Fruit fly (Drosophila melanogaster) whole organism, embryonic: ENCODE measurements around the gene CG5921.

Source experiments
- Bgb ChIP-seq: fragments of 200-800 bp; sonication (Bioruptor generic); IDR thresholded peaks from 2 replicates; pipeline ENCODE4 v1.3.6; 2022; ENCODE audit warnings: missing biosample characterization, missing genetic modification characterization; ENCODE audit not compliant: partially characterized antibody
- BtbVII ChIP-seq: fragments of 200-800 bp; sonication (Bioruptor generic); optimal IDR thresholded peaks from 3 replicates; lab custom pipeline; 2017; ENCODE audit warnings: missing biosample characterization, mild to moderate bottlenecking, missing genetic modification characterization
- CG10209 ChIP-seq: fragments of 200-800 bp; sonication (Bioruptor generic); optimal IDR thresholded peaks from 3 replicates; lab custom pipeline; 2017; ENCODE audit warnings: missing biosample characterization, mild to moderate bottlenecking, missing genetic modification characterization, missing genetic modification reagents
- CG11398 ChIP-seq: fragments of 200-800 bp; sonication (Bioruptor generic); optimal IDR thresholded peaks from 2 replicates; lab custom pipeline; 2016; ENCODE audit warnings: missing biosample characterization, missing genetic modification characterization
- CG11696 ChIP-seq: fragments of 200-800 bp; sonication (Bioruptor generic); IDR thresholded peaks from 2 replicates; pipeline ENCODE4 v1.3.6; 2022; ENCODE audit warnings: missing biosample characterization, missing genetic modification characterization
- CG12769 ChIP-seq: fragments of 200-800 bp; sonication (Bioruptor generic); optimal IDR thresholded peaks from 2 replicates; lab custom pipeline; 2019; ENCODE audit warnings: missing biosample characterization, mild to moderate bottlenecking, missing genetic modification characterization, moderate library complexity
- CG12942 ChIP-seq: fragments of 200-800 bp; sonication (Bioruptor generic); optimal IDR thresholded peaks from 3 replicates; lab custom pipeline; 2016; ENCODE audit warnings: missing biosample characterization, missing genetic modification characterization
- CG14667 ChIP-seq: fragments of 200-800 bp; sonication (Bioruptor generic); IDR thresholded peaks from 2 replicates; pipeline ENCODE4 v1.3.6; 2022; ENCODE audit warnings: missing biosample characterization, missing genetic modification characterization
- CG15269 ChIP-seq: fragments of 200-800 bp; sonication (Bioruptor generic); optimal IDR thresholded peaks from 2 replicates; lab custom pipeline; 2018; ENCODE audit warnings: missing biosample characterization, mild to moderate bottlenecking, missing genetic modification characterization, moderate library complexity
- CG15601 ChIP-seq: fragments of 200-800 bp; sonication (Bioruptor generic); optimal IDR thresholded peaks from 3 replicates; lab custom pipeline; 2019; ENCODE audit warnings: missing biosample characterization, mild to moderate bottlenecking, missing genetic modification characterization, moderate library complexity
- CG1602 ChIP-seq: fragments of 200-800 bp; sonication (Bioruptor generic); optimal IDR thresholded peaks from 3 replicates; lab custom pipeline; 2016; ENCODE audit warnings: missing biosample characterization, missing genetic modification characterization
- CG17912 ChIP-seq: fragments of 200-800 bp; sonication (Bioruptor generic); optimal IDR thresholded peaks from 2 replicates; lab custom pipeline; 2018; ENCODE audit warnings: missing biosample characterization, mild to moderate bottlenecking, missing genetic modification characterization
- CG2120 ChIP-seq: fragments of 200-800 bp; sonication (Bioruptor generic); optimal IDR thresholded peaks from 3 replicates; lab custom pipeline; 2016; ENCODE audit warnings: missing biosample characterization, missing genetic modification characterization
- CG30020 ChIP-seq: fragments of 200-800 bp; optimal IDR thresholded peaks from 2 replicates; lab custom pipeline; 2019; ENCODE audit warnings: missing biosample characterization, mild to moderate bottlenecking, missing genetic modification characterization, moderate library complexity
- CG3163 ChIP-seq: fragments of 200-800 bp; sonication (Bioruptor generic); optimal IDR thresholded peaks from 3 replicates; lab custom pipeline; 2016; ENCODE audit warnings: missing biosample characterization, missing genetic modification characterization
- CG3281 ChIP-seq: fragments of 200-800 bp; sonication (Bioruptor generic); optimal IDR thresholded peaks from 3 replicates; lab custom pipeline; 2017; ENCODE audit warnings: missing biosample characterization, mild to moderate bottlenecking, missing genetic modification characterization
- CG3995 ChIP-seq: fragments of 200-800 bp; sonication (Bioruptor generic); optimal IDR thresholded peaks from 3 replicates; lab custom pipeline; 2016; ENCODE audit warnings: missing biosample characterization, missing genetic modification characterization
- CG43689 ChIP-seq: fragments of 200-800 bp; sonication (Bioruptor generic); IDR thresholded peaks from 2 replicates; pipeline ENCODE4 v1.3.6; 2022; ENCODE audit warnings: missing biosample characterization, missing genetic modification characterization
- CG5245 ChIP-seq: fragments of 200-800 bp; sonication (Bioruptor generic); optimal IDR thresholded peaks from 3 replicates; lab custom pipeline; 2016; ENCODE audit warnings: missing biosample characterization, missing genetic modification characterization
- CG6689 ChIP-seq: fragments of 200-800 bp; sonication (Bioruptor generic); IDR thresholded peaks from 2 replicates; pipeline ENCODE4 v1.3.6; 2022; ENCODE audit warnings: missing biosample characterization, missing genetic modification characterization
- CG8281 ChIP-seq: fragments of 200-800 bp; sonication (Bioruptor generic); optimal IDR thresholded peaks from 2 replicates; lab custom pipeline; 2018; ENCODE audit warnings: missing biosample characterization, mild to moderate bottlenecking, missing genetic modification characterization, moderate library complexity
- Chrac-16 ChIP-seq: fragments of 200-800 bp; sonication (Bioruptor generic); optimal IDR thresholded peaks from 3 replicates; lab custom pipeline; 2016; ENCODE audit warnings: missing biosample characterization, missing genetic modification characterization
- Dad ChIP-seq: fragments of 200-800 bp; sonication (Bioruptor generic); optimal IDR thresholded peaks from 3 replicates; lab custom pipeline; 2016; ENCODE audit warnings: missing biosample characterization, missing genetic modification characterization
- Doc3 ChIP-seq: fragments of 200-800 bp; sonication (Bioruptor generic); IDR thresholded peaks from 3 replicates; pipeline ENCODE4 v1.3.6; 2022; ENCODE audit warnings: missing biosample characterization, missing genetic modification characterization; ENCODE audit not compliant: partially characterized antibody
- Eip74EF ChIP-seq, 2 experiments: fragments of 200-800 bp in 1 of 2; fragments of >200 bp in 1 of 2; sonication (Bioruptor generic) in 1 of 2; optimal IDR thresholded peaks; 2 replicates each; lab custom pipeline; 2017 to 2019; ENCODE audit warnings: missing biosample characterization in 2 of 2, missing genetic modification characterization in 2 of 2, mild to moderate bottlenecking in 1 of 2, moderate library complexity in 1 of 2
- HLH4C ChIP-seq: fragments of 200-800 bp; sonication (Bioruptor generic); IDR thresholded peaks from 3 replicates; pipeline ENCODE4 v1.3.6; 2022; ENCODE audit warnings: missing biosample characterization, missing genetic modification characterization; ENCODE audit not compliant: partially characterized antibody
- Hr3 ChIP-seq: fragments of 200-800 bp; sonication (Bioruptor generic); optimal IDR thresholded peaks from 3 replicates; lab custom pipeline; 2016; ENCODE audit warnings: missing biosample characterization, missing genetic modification characterization
- Lpt ChIP-seq: fragments of >200 bp; optimal IDR thresholded peaks from 2 replicates; lab custom pipeline; 2018; ENCODE audit warnings: missing biosample characterization, missing genetic modification characterization
- MESR4 ChIP-seq: fragments of 200-800 bp; sonication (Bioruptor generic); optimal IDR thresholded peaks from 2 replicates; lab custom pipeline; 2018; ENCODE audit warnings: missing biosample characterization, mild to moderate bottlenecking, missing genetic modification characterization, moderate library complexity
- Oli ChIP-seq: fragments of 200-800 bp; sonication (Bioruptor generic); optimal IDR thresholded peaks from 2 replicates; lab custom pipeline; 2018; ENCODE audit warnings: missing biosample characterization, mild to moderate bottlenecking, missing genetic modification characterization, moderate library complexity
- Ptx1 ChIP-seq: fragments of 200-800 bp; sonication (Bioruptor generic); IDR thresholded peaks from 2 replicates; pipeline ENCODE4 v1.3.6; 2022; ENCODE audit warnings: missing biosample characterization, missing genetic modification characterization
- Rfx ChIP-seq: fragments of 200-800 bp; sonication (Bioruptor generic); IDR thresholded peaks from 2 replicates; pipeline ENCODE4 v1.3.6; 2022; ENCODE audit warnings: missing biosample characterization, missing genetic modification characterization
- Rx ChIP-seq: fragments of 200-800 bp; sonication (Bioruptor generic); IDR thresholded peaks from 2 replicates; pipeline ENCODE4 v1.3.6; 2022; ENCODE audit warnings: missing biosample characterization, missing genetic modification characterization
- Sox100B ChIP-seq: fragments of 200-800 bp; sonication (Bioruptor generic); optimal IDR thresholded peaks from 3 replicates; lab custom pipeline; 2018; ENCODE audit warnings: missing biosample characterization, mild to moderate bottlenecking, missing genetic modification characterization
- Ssrp ChIP-seq: fragments of 200-800 bp; sonication (Bioruptor generic); optimal IDR thresholded peaks from 2 replicates; lab custom pipeline; 2018; ENCODE audit warnings: missing biosample characterization, mild to moderate bottlenecking, missing genetic modification characterization, moderate library complexity
- ato ChIP-seq: fragments of 200-800 bp; sonication (Bioruptor generic); IDR thresholded peaks from 2 replicates; pipeline ENCODE4 v1.3.6; 2022; ENCODE audit warnings: missing biosample characterization, missing genetic modification characterization; ENCODE audit not compliant: partially characterized antibody
- bcd ChIP-seq: fragments of 200-800 bp; sonication (Bioruptor generic); optimal IDR thresholded peaks from 2 replicates; lab custom pipeline; 2017; ENCODE audit warnings: missing biosample characterization, mild to moderate bottlenecking, missing genetic modification characterization
- cad ChIP-seq: fragments of >200 bp; optimal IDR thresholded peaks from 2 replicates; lab custom pipeline; 2017; ENCODE audit warnings: missing biosample characterization, missing genetic modification characterization
- cas ChIP-seq: fragments of 200-800 bp; sonication (Bioruptor generic); IDR thresholded peaks from 2 replicates; pipeline ENCODE4 v1.3.6; 2022; ENCODE audit warnings: missing biosample characterization, missing genetic modification characterization
- chm ChIP-seq: fragments of 200-800 bp; sonication (Bioruptor generic); IDR thresholded peaks from 2 replicates; pipeline ENCODE4 v1.3.6; 2022; ENCODE audit warnings: missing biosample characterization, missing genetic modification characterization
- chn ChIP-seq: fragments of 200-800 bp; sonication (Bioruptor generic); optimal IDR thresholded peaks from 2 replicates; lab custom pipeline; 2016; ENCODE audit warnings: missing biosample characterization, missing genetic modification characterization
- dmrt11E ChIP-seq: fragments of 200-800 bp; sonication (Bioruptor generic); optimal IDR thresholded peaks from 3 replicates; lab custom pipeline; 2018; ENCODE audit warnings: missing biosample characterization, mild to moderate bottlenecking, missing genetic modification characterization, moderate library complexity
- eve ChIP-seq, 2 experiments: fragments of >200 bp; optimal IDR thresholded peaks; 2 replicates each; lab custom pipeline; 2017; ENCODE audit warnings: missing biosample characterization in 2 of 2, missing genetic modification characterization in 2 of 2
- ftz-f1 ChIP-seq: fragments of 200-800 bp; sonication (Bioruptor generic); optimal IDR thresholded peaks from 2 replicates; lab custom pipeline; 2016; ENCODE audit warnings: missing biosample characterization, missing genetic modification characterization
- h ChIP-seq: fragments of >200 bp; optimal IDR thresholded peaks from 2 replicates; lab custom pipeline; 2017
- org-1 ChIP-seq: fragments of 200-800 bp; sonication (Bioruptor generic); optimal IDR thresholded peaks from 2 replicates; lab custom pipeline; 2017; ENCODE audit warnings: missing biosample characterization, missing genetic modification characterization
- pros ChIP-seq: fragments of 200-800 bp; sonication (Bioruptor generic); optimal IDR thresholded peaks from 3 replicates; lab custom pipeline; 2019; ENCODE audit warnings: missing biosample characterization, mild to moderate bottlenecking, missing genetic modification characterization, moderate library complexity
- rib ChIP-seq: fragments of 200-800 bp; sonication (Bioruptor generic); IDR thresholded peaks from 2 replicates; pipeline ENCODE4 v1.3.6; 2022; ENCODE audit warnings: missing biosample characterization, missing genetic modification characterization
- salm ChIP-seq: fragments of 200-800 bp; sonication (Bioruptor generic); optimal IDR thresholded peaks from 2 replicates; lab custom pipeline; 2018; ENCODE audit warnings: missing biosample characterization, mild to moderate bottlenecking, missing genetic modification characterization
- tin ChIP-seq: fragments of 200-800 bp; sonication (Bioruptor generic); optimal IDR thresholded peaks from 3 replicates; lab custom pipeline; 2016; ENCODE audit warnings: missing biosample characterization, missing genetic modification characterization
- usp ChIP-seq: fragments of >200 bp; optimal IDR thresholded peaks from 2 replicates; lab custom pipeline; 2017; ENCODE audit warnings: missing biosample characterization, missing genetic modification characterization
- zfh1 ChIP-seq: fragments of 200-800 bp; sonication (Bioruptor generic); IDR thresholded peaks from 3 replicates; pipeline ENCODE4 v1.3.6; 2022; ENCODE audit warnings: missing biosample characterization, missing genetic modification characterization

The CG5921 gene

DNA sequence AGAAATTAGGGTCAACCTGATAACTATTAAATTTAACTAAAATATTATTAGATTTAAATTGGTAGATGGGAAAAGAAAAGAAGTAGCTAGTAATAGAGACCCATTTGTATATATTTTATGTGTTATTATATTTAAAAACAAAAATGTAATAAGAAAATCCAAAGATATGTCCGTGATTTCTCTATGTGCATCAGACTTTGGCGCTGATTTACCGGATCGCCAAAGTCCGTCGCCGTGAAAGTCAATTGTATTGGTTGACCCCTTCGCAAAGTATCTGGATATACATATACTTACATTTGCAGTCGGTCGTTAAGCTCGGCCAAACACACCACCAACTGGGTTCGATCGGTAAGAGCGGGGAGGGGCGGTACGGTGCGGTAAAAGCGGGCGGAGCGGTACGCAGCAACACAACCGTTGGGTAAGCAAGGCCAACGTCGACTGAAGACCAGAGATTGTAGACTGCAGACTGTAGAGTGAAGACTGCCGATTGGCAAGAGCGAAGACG lies 26.5 kb downstream of the CG5921 start (continued):
- no peak for TF ChIP-seq CG11696 (GFP tag; lab: Robert Waterston, UW)
- TF ChIP-seq usp (GFP tag; lab: Kevin White, UChicago), result no peak
- TF ChIP-seq HLH4C (GFP tag; lab: Robert Waterston, UW), result no peak
- no peak for TF ChIP-seq Dad (GFP tag; lab: Kevin White, UChicago)
- no peak for TF ChIP-seq tin
- no peak for TF ChIP-seq Bgb (GFP tag; lab: Robert Waterston, UW)
- peak; percentile 38 for TF ChIP-seq Sox100B (GFP tag; lab: Kevin White, UChicago)
- peak; percentile 52 for TF ChIP-seq Ptx1 (GFP tag; lab: Robert Waterston, UW)
- TF ChIP-seq cad (GFP tag; lab: Kevin White, UChicago), result no peak
- no peak for TF ChIP-seq rib (GFP tag; lab: Robert Waterston, UW)
- TF ChIP-seq h, result no peak
- TF ChIP-seq Ssrp, result peak; percentile 39
- TF ChIP-seq CG14667 (GFP tag; lab: Robert Waterston, UW), result no peak
- no peak for TF ChIP-seq zfh1 (GFP tag; lab: Robert Waterston, UW)
- TF ChIP-seq CG12942 (GFP tag; lab: Kevin White, UChicago), result no peak
- TF ChIP-seq Chrac-16, result no peak
- no peak for TF ChIP-seq CG8281
- no peak for TF ChIP-seq Lpt (GFP tag; lab: Kevin White, UChicago)
- TF ChIP-seq chm, result peak; percentile 6; the same call in 1 of the 2 replicates
- no peak for TF ChIP-seq CG43689
- 0 out of 2 replicates have a peak, but pooled peaks have one; percentile 11 for TF ChIP-seq CG6689 (GFP tag; lab: Robert Waterston, UW)
- peak; percentile 26 for TF ChIP-seq Oli (tag; lab: Kevin White, UChicago)
- no peak for TF ChIP-seq Rfx (GFP tag; lab: Robert Waterston, UW)
- no peak for TF ChIP-seq Doc3
- TF ChIP-seq cas, result no peak
- TF ChIP-seq CG17912 (GFP tag; lab: Kevin White, UChicago), result no peak
- TF ChIP-seq pros (GFP tag; lab: Kevin White, UChicago), result peak; percentile 16
- no peak for TF ChIP-seq MESR4 (GFP tag; lab: Kevin White, UChicago)
- TF ChIP-seq Hr3 (GFP tag; lab: Kevin White, UChicago), result no peak
- TF ChIP-seq CG12769 (tag; lab: Kevin White, UChicago), result no peak
- TF ChIP-seq org-1, result no peak
- peak; percentile 25 for TF ChIP-seq ftz-f1 (GFP tag; lab: Kevin White, UChicago)
- no peak for TF ChIP-seq CG11398 (GFP tag; lab: Kevin White, UChicago)
- peak; percentile 18 for TF ChIP-seq CG15269 (tag; lab: Kevin White, UChicago)
- TF ChIP-seq Rx (GFP tag; lab: Robert Waterston, UW), result no peak
- TF ChIP-seq ato, result no peak
- TF ChIP-seq bcd, result no peak
- no peak for TF ChIP-seq eve (GFP tag; optimal IDR thresholded peaks at IDR 0.05; lab: Kevin White, UChicago)
- TF ChIP-seq CG3163 (GFP tag; lab: Kevin White, UChicago), result no peak
- no peak for TF ChIP-seq CG5245
- no peak for TF ChIP-seq dmrt11E (tag; lab: Kevin White, UChicago)
- no peak for TF ChIP-seq CG3281 (GFP tag; lab: Kevin White, UChicago)
- no peak for TF ChIP-seq CG30020 (tag; lab: Kevin White, UChicago)
- TF ChIP-seq BtbVII (GFP tag; lab: Kevin White, UChicago), result no peak
- no peak for TF ChIP-seq CG15601 (tag; lab: Kevin White, UChicago)
- TF ChIP-seq Eip74EF (GFP tag; optimal IDR thresholded peaks at IDR 0.05; lab: Kevin White, UChicago), result peak in 1 of 2 experiments; percentile 11
- no peak for TF ChIP-seq chn
- no peak for TF ChIP-seq CG1602 (GFP tag; lab: Kevin White, UChicago)
- TF ChIP-seq salm (tag; lab: Kevin White, UChicago), result peak; percentile 20
- TF ChIP-seq CG10209 (GFP tag; lab: Kevin White, UChicago), result no peak
- no peak for TF ChIP-seq CG2120 (GFP tag; lab: Kevin White, UChicago)
- no peak for TF ChIP-seq CG3995 (GFP tag; lab: Kevin White, UChicago)
